Fruit fly (Drosophila melanogaster): ENCODE measurements around the gene bark.

DNA sequence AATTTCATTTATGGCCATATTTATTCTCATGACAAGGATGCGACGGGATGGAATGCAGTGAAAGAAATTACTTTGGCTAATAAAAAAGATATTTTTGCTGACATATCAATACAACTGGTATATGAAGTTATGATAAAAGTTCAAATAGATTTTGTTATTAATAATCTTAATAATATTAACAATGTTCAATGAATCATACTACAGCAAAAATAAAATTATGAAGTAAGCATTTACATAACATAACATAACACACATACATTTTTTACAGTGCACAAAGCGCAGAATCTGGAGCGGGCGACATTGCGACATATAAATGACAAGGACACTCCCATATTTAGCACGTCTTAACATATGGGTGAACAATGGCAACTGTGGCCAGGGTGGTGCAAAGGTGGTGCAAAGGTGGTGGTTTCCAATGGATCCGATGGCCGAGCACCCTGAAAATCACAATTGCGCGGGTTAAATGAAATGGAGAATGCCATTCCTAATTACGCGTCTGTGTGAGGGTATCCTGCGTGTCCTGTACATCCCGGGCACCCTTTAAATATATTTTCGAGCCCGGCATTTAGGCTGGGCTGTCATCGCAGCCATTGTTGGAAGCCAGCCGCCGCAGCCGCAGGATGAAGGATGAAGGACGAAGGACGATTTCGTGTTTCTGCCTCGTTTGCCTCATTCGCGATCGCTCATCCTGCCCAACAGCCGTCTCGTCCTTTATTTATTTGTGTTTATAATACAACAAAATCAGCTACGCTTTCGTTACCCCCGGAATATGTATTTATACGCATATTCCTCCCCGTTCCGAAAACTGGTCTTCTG is 58.1 kb downstream of the bark start:
- no peak for TF ChIP-seq lola (GFP tag; optimal IDR thresholded peaks at IDR 0.05)
- TF ChIP-seq psq (GFP tag; optimal IDR thresholded peaks at IDR 0.05) = no peak

Measured in whole organism, wandering third instar larva.